Fruit fly (Drosophila melanogaster) Kc167 (cell line): ENCODE measurements around the gene P58IPK.

Source experiments
- Myc ChIP-seq: fragments of >200 bp; optimal IDR thresholded peaks from 2 replicates; lab custom pipeline; 2017; ENCODE audit warnings: missing external identifiers
- Sin3A ChIP-seq: fragments of >200 bp; optimal IDR thresholded peaks from 2 replicates; lab custom pipeline; 2018; ENCODE audit warnings: missing external identifiers
- h ChIP-seq: fragments of >200 bp; optimal IDR thresholded peaks from 3 replicates; lab custom pipeline; 2018; ENCODE audit warnings: missing external identifiers
- insv ChIP-seq: fragments of >200 bp; optimal IDR thresholded peaks from 3 replicates; lab custom pipeline; 2018; ENCODE audit warnings: missing external identifiers
- psq ChIP-seq: fragments of >200 bp; optimal IDR thresholded peaks from 2 replicates; lab custom pipeline; 2017; ENCODE audit warnings: missing external identifiers
- ttk ChIP-seq: sonication (Bioruptor generic); optimal IDR thresholded peaks from 2 replicates; lab custom pipeline; 2017; ENCODE audit warnings: missing external identifiers

P58IPK gene

DNA sequence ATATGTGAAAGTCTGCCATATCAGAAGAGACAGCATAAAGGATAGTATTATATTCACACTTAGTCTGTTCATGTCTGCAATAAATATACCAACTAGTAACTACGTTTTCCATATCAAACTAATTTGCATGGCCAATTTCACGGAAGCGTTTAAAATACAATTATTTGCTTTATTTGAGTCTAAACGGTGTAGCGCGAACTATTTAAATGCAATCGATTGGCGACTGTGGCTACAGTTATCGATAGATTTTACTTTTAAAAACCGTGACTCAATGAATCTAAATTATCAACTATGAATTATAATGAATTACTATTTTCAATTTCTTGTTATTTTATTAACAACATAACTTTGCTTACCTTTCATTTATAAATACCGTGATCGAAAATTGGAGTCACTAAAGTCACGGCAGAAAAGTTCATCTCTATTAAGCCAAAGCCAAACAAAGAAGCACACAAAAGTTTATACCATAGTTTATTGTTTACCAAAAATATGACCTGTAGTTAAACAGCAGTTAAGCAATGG lies 40.2 kb downstream of the P58IPK start, which contains the start of the genes CG9427 and CG8319:
Gene CG9427, minus strand, starts transcription at position 51 of the 522 bp plus-strand sequence.
Gene CG8319, plus strand, starts transcription at position 442 of the 522 bp plus-strand sequence.
- TF ChIP-seq insv (no peak), Myc (lab: Kevin White, UChicago) (no peak), h (lab: Kevin White, UChicago) (no peak), ttk (lab: Kevin White, UChicago) (no peak), Sin3A (lab: Kevin White, UChicago) (no peak), psq (lab: Kevin White, UChicago) (no peak)

DNA sequence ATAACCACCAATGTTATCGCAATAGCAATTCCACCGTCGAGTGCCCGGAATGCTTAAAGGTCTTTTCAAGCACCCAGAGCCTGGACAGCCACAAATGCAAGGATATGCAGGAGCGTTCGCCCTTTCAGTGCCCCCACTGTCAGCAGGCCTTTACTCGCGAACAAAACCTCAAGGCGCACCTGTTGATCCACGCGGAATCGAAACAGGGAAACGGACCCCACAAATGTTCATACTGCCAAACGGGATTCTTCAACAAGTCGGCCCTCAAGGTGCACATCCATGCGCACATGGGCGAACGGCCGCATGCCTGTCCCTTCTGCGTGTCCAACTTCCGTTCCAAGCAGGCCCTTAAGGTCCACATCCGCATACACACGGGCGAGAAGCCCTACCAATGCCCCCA lies 41.3 kb downstream of the P58IPK start:
- TF ChIP-seq Myc (lab: Kevin White, UChicago) (no peak), psq (lab: Kevin White, UChicago) (no peak), insv (no peak), ttk (lab: Kevin White, UChicago) (no peak), h (lab: Kevin White, UChicago) (no peak), Sin3A (lab: Kevin White, UChicago) (no peak)

DNA sequence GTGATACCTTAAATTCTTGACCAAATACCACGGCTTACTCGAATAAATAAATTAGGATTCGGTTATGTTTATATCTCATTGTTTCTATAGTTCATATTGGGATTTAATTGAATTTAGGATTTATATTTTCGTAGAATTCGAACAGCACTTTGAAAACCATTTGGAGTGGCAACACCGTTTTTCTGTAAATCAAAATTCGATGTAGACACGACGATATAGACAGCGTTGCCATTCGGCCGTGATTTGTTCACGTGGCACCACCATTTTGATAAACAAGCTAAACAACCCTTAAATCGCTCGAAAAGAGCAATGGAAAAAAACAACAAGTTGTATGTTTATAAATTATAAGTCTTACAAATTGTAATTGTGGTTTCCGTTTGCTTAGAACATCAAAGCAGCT lies 41.9 kb downstream of the P58IPK start:
- TF ChIP-seq psq (lab: Kevin White, UChicago) (no peak), h (lab: Kevin White, UChicago) (no peak), ttk (lab: Kevin White, UChicago) (no peak), Sin3A (lab: Kevin White, UChicago) (no peak), insv (no peak), Myc (lab: Kevin White, UChicago) (no peak)

- no peak for TF ChIP-seq psq (lab: Kevin White, UChicago)
- TF ChIP-seq h (lab: Kevin White, UChicago), result no peak
- no peak for TF ChIP-seq Sin3A (lab: Kevin White, UChicago)
- TF ChIP-seq ttk (lab: Kevin White, UChicago), result no peak
- TF ChIP-seq insv, result no peak
- no peak for TF ChIP-seq Myc (lab: Kevin White, UChicago)
Observed at dm6 chr3R:9630053-9630632, 43.4 kb downstream of the P58IPK start.

DNA sequence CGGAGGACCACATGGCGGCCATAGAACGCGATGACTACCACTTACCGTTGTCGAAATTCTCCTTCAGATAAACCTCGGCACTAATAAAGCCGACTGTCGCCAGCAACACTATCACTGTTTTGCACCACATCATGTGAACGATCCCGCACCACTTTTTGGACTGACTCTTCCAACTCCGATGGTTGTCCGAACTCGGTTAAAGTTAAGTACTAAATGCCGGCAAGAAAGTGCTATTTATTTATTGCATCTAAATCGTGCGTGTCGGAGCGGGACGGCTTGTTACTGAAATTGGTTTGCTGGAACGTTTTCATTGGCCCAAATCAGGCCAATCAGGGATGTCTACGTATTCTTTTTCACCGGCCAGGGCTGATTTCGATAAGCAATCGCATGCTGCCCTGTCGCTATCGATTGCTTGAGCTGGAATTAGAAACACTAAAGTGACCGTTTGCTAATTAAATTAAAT lies 43.9 kb downstream of the P58IPK start, which contains the start of gene Calr:
Gene Calr, minus strand, starts transcription at position 219 of the 463 bp plus-strand sequence.
- no peak for TF ChIP-seq Myc (lab: Kevin White, UChicago)
- TF ChIP-seq insv, result no peak
- no peak for TF ChIP-seq Sin3A (lab: Kevin White, UChicago)
- no peak for TF ChIP-seq ttk (lab: Kevin White, UChicago)
- TF ChIP-seq psq (lab: Kevin White, UChicago), result no peak
- TF ChIP-seq h (lab: Kevin White, UChicago), result no peak

DNA sequence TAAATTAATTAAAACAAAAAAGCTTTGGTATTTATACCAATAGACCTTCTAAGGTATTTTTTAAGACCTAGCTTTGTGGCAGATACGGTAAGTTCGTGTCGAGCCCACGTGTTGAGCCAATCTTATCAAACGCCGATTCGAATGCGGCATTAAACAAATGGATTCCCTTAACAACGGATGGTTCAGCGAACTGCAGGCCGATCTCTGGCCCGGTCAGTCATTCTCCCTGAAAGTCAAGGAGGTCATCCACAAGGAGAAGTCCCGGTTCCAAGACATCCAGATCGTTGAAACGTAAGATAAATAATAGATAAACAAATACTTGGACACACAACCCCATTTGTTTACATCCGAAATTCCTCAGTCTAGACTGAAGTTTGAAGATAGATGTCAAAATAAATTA lies 44.8 kb downstream of the P58IPK start, which contains the start of gene SpdS:
Gene SpdS, plus strand, starts transcription at position 78 of the 400 bp plus-strand sequence.
- TF ChIP-seq Myc (lab: Kevin White, UChicago), result no peak
- TF ChIP-seq h (lab: Kevin White, UChicago), result no peak
- no peak for TF ChIP-seq psq (lab: Kevin White, UChicago)
- no peak for TF ChIP-seq insv
- TF ChIP-seq Sin3A (lab: Kevin White, UChicago), result no peak
- TF ChIP-seq ttk (lab: Kevin White, UChicago), result no peak

dm6 chr3R:9632110-9632921 lies 45.6 kb downstream of the P58IPK start:
- TF ChIP-seq Sin3A (lab: Kevin White, UChicago), result no peak
- TF ChIP-seq h (lab: Kevin White, UChicago), result no peak
- no peak for TF ChIP-seq psq (lab: Kevin White, UChicago)
- TF ChIP-seq ttk (lab: Kevin White, UChicago), result no peak
- no peak for TF ChIP-seq insv
- no peak for TF ChIP-seq Myc (lab: Kevin White, UChicago)

DNA sequence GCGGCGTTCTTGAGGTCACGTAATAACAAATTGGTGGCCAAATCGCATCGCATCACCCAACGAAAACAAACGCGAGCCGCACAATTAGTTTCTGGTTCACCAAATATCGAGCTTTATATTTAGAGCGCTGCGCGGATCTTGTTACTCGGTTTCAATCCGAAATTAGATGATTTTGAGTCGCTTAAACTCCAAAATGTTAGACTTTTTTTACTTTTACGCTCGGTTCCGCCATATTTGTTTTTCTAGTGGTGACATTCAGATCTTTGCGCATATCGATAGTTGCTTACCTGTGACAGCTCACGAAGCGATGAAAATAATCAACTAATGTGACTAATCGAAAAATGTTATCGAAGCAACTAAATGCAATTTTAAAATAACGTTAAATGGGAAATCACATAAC lies 50.6 kb downstream of the P58IPK start, which contains the start of gene Scm:
Gene Scm, minus strand, starts transcription at position 251 of the 400 bp plus-strand sequence.
- TF ChIP-seq psq (lab: Kevin White, UChicago), result no peak
- no peak for TF ChIP-seq h (lab: Kevin White, UChicago)
- TF ChIP-seq Myc (lab: Kevin White, UChicago), result no peak
- TF ChIP-seq ttk (lab: Kevin White, UChicago), result no peak
- TF ChIP-seq insv, result no peak
- TF ChIP-seq Sin3A (lab: Kevin White, UChicago), result no peak

dm6 chr3R:9637882-9638281 lies 51.1 kb downstream of the P58IPK start, which contains the start of gene Dh44:
TSS of gene Dh44 (plus strand) at chr3R:9638182.
- TF ChIP-seq h (lab: Kevin White, UChicago), result no peak
- no peak for TF ChIP-seq Myc (lab: Kevin White, UChicago)
- no peak for TF ChIP-seq ttk (lab: Kevin White, UChicago)
- TF ChIP-seq psq (lab: Kevin White, UChicago), result no peak
- no peak for TF ChIP-seq insv
- TF ChIP-seq Sin3A (lab: Kevin White, UChicago), result no peak
